Worm (Caenorhabditis elegans) whole organism, mixed stage, embryonic: Measurements from ENCODE around the gene Y46H3A.4.

ENCODE experiments used
- ceh-39 ChIP-seq: fragments of 150-350 bp; optimal IDR thresholded peaks from 2 replicates; lab custom pipeline; 2014; ENCODE audit warnings: missing biosample characterization, missing genetic modification characterization
- ceh-83 ChIP-seq: fragments of 200-800 bp; sonication (Bioruptor generic); optimal IDR thresholded peaks from 2 replicates; lab custom pipeline; 2018; ENCODE audit warnings: mild to moderate bottlenecking, missing genetic modification characterization, missing compliant biosample characterization
- ces-1 ChIP-seq: fragments of 150-350 bp; optimal IDR thresholded peaks from 2 replicates; lab custom pipeline; 2014; ENCODE audit warnings: missing biosample characterization, missing genetic modification reagents, missing genetic modification characterization
- ham-2 ChIP-seq: fragments of 200-800 bp; sonication (Bioruptor generic); optimal IDR thresholded peaks from 2 replicates; lab custom pipeline; 2018; ENCODE audit warnings: mild to moderate bottlenecking, missing genetic modification characterization, missing compliant biosample characterization
- mep-1 ChIP-seq: fragments of 150-350 bp; optimal IDR thresholded peaks from 2 replicates; lab custom pipeline; 2017; ENCODE audit warnings: missing biosample characterization, missing genetic modification reagents, missing genetic modification characterization, inconsistent platforms
- nhr-237 ChIP-seq: fragments of 150-350 bp; optimal IDR thresholded peaks from 2 replicates; lab custom pipeline; 2014; ENCODE audit warnings: missing biosample characterization, missing genetic modification characterization
- nhr-28 ChIP-seq: fragments of 150-350 bp; optimal IDR thresholded peaks from 2 replicates; lab custom pipeline; 2014; ENCODE audit warnings: missing biosample characterization, missing genetic modification characterization
- nhr-76 ChIP-seq: sonication (generic microtip); optimal IDR thresholded peaks from 2 replicates; lab custom pipeline; 2017; ENCODE audit warnings: missing biosample characterization, missing genetic modification characterization
- snpc-4 ChIP-seq: fragments of 150-350 bp; optimal IDR thresholded peaks from 2 replicates; lab custom pipeline; 2014; ENCODE audit warnings: missing biosample characterization, missing genetic modification characterization
- unc-39 ChIP-seq: fragments of 150-350 bp; optimal IDR thresholded peaks from 2 replicates; lab custom pipeline; 2014; ENCODE audit warnings: missing biosample characterization, missing genetic modification characterization
- unc-62 ChIP-seq: fragments of 150-350 bp; optimal IDR thresholded peaks from 2 replicates; lab custom pipeline; 2014; ENCODE audit warnings: missing biosample characterization, missing genetic modification reagents, missing genetic modification characterization
- ztf-11 ChIP-seq: fragments of 150-350 bp; optimal IDR thresholded peaks from 2 replicates; lab custom pipeline; 2014; ENCODE audit warnings: missing biosample characterization, missing genetic modification characterization

ce11 chrV:1767427-1767826 lies 43.5 kb downstream of the Y46H3A.4 start:
- no peak for TF ChIP-seq unc-39 (tag; lab: Kevin White, UChicago)
- TF ChIP-seq unc-62 (GFP tag; lab: Kevin White, UChicago): no peak
- no peak for TF ChIP-seq nhr-237 (tag; lab: Kevin White, UChicago)
- TF ChIP-seq mep-1 (tag; lab: Kevin White, UChicago): no peak
- no peak for TF ChIP-seq snpc-4
- TF ChIP-seq nhr-28: no peak
- TF ChIP-seq ceh-83 (GFP tag; lab: Kevin White, UChicago): no peak
- no peak for TF ChIP-seq ceh-39 (tag; lab: Kevin White, UChicago)
- no peak for TF ChIP-seq ztf-11
- TF ChIP-seq ces-1: no peak
- no peak for TF ChIP-seq nhr-76 (tag; lab: Kevin White, UChicago)
- TF ChIP-seq ham-2 (GFP tag; lab: Kevin White, UChicago): no peak
